Fruit fly (Drosophila melanogaster) whole organism, adult: ENCODE data around the gene Snx1.

Source experiments
- CG11617 ChIP-seq: fragments of 200-800 bp; sonication (Bioruptor generic); optimal IDR thresholded peaks from 2 replicates; lab custom pipeline; 2017; ENCODE audit warnings: mild to moderate bottlenecking, missing biosample characterization, missing genetic modification reagents, missing genetic modification characterization
- CG14711 ChIP-seq: fragments of 200-800 bp; sonication (Bioruptor generic); optimal IDR thresholded peaks from 2 replicates; lab custom pipeline; 2018; ENCODE audit warnings: missing biosample characterization, mild to moderate bottlenecking, missing genetic modification characterization, moderate library complexity
- CG1620 ChIP-seq: fragments of 200-800 bp; sonication (Bioruptor generic); optimal IDR thresholded peaks from 2 replicates; lab custom pipeline; 2016; ENCODE audit warnings: missing biosample characterization, missing genetic modification characterization
- CG33017 ChIP-seq: fragments of 200-800 bp; sonication (Bioruptor generic); optimal IDR thresholded peaks from 2 replicates; lab custom pipeline; 2018; ENCODE audit warnings: missing biosample characterization, mild to moderate bottlenecking, missing genetic modification characterization, moderate library complexity
- CG5204 ChIP-seq: fragments of 200-800 bp; sonication (Bioruptor generic); optimal IDR thresholded peaks from 2 replicates; lab custom pipeline; 2016; ENCODE audit warnings: missing biosample characterization, missing genetic modification characterization
- CG7101 ChIP-seq: fragments of 200-800 bp; sonication (Bioruptor generic); optimal IDR thresholded peaks from 2 replicates; lab custom pipeline; 2018; ENCODE audit warnings: missing biosample characterization, mild to moderate bottlenecking, missing genetic modification characterization, moderate library complexity
- Mnt ChIP-seq: fragments of 200-800 bp; sonication (Bioruptor generic); optimal IDR thresholded peaks from 2 replicates; lab custom pipeline; 2016; ENCODE audit warnings: missing biosample characterization, mild to moderate bottlenecking, missing genetic modification characterization
- bab1 ChIP-seq: fragments of 200-800 bp; sonication (Bioruptor generic); optimal IDR thresholded peaks from 3 replicates; lab custom pipeline; 2019; ENCODE audit warnings: missing biosample characterization, mild to moderate bottlenecking, missing genetic modification characterization, moderate library complexity
- kay ChIP-seq: fragments of 200-800 bp; sonication (Bioruptor generic); peaks from one replicate; lab custom pipeline; 2016; ENCODE audit warnings: missing biosample characterization, missing genetic modification characterization, borderline replicate concordance
- pad ChIP-seq: fragments of 200-800 bp; sonication (Bioruptor generic); optimal IDR thresholded peaks from 3 replicates; lab custom pipeline; 2017; ENCODE audit warnings: missing biosample characterization, missing genetic modification characterization, mild to moderate bottlenecking, moderate library complexity, missing genetic modification reagents

- TF ChIP-seq CG11617 (GFP tag; lab: Kevin White, UChicago) (no peak), kay (GFP tag; lab: Kevin White, UChicago) (no peak), CG1620 (GFP tag; lab: Kevin White, UChicago) (no peak), Mnt (GFP tag; lab: Kevin White, UChicago) (no peak), CG5204 (GFP tag; lab: Kevin White, UChicago) (no peak), CG14711 (tag; lab: Kevin White, UChicago) (no peak), bab1 (GFP tag; lab: Kevin White, UChicago) (no peak), CG7101 (tag; lab: Kevin White, UChicago) (no peak), pad (GFP tag; lab: Kevin White, UChicago) (no peak), CG33017 (no peak)
Observed at dm6 chr2L:3495465-3495864, 46.0 kb downstream of the Snx1 start.
